Worm (Caenorhabditis elegans) whole organism, L4/young adult: Measurements from ENCODE around the gene mdt-30.
A peak's percentile ranks its signal among the peaks of the same experiment; 100 is the strongest.

Experiments
- W03F9.2 ChIP-seq: fragments of 150-350 bp; optimal IDR thresholded peaks from 2 replicates; lab custom pipeline; 2014; ENCODE audit warnings: missing biosample characterization, missing genetic modification characterization
- dao-5 ChIP-seq: sonication (generic microtip); optimal IDR thresholded peaks from 2 replicates; lab custom pipeline; 2016; ENCODE audit warnings: missing genotype, missing genetic modification characterization, moderate library complexity, missing compliant biosample characterization
- him-1 ChIP-seq: sonication (generic microtip); optimal IDR thresholded peaks from 2 replicates; lab custom pipeline; 2016; ENCODE audit warnings: missing genotype, missing genetic modification reagents, missing genetic modification characterization, missing compliant biosample characterization

mdt-30 gene

ce11 chrIII:8042775-8043174 lies 14.9 kb upstream of the mdt-30 start, which contains the start of gene K12H4.6:
Gene K12H4.6 (minus strand): TSS chrIII:8042875.
- TF ChIP-seq W03F9.2 (tag; lab: Kevin White, UChicago) = no peak
- TF ChIP-seq him-1 (tag; lab: Kevin White, UChicago) = no peak
- no peak for TF ChIP-seq dao-5 (tag; lab: Kevin White, UChicago)

- TF ChIP-seq W03F9.2 (tag; lab: Kevin White, UChicago) = no peak
- TF ChIP-seq dao-5 (tag; lab: Kevin White, UChicago) = no peak
- no peak for TF ChIP-seq him-1 (tag; lab: Kevin White, UChicago)
Observed at ce11 chrIII:8037941-8038340, 10.1 kb upstream of the mdt-30 start, which contains the start of gene dpf-6. Gene dpf-6 (plus strand): TSS chrIII:8038241.

- TF ChIP-seq W03F9.2 (tag; lab: Kevin White, UChicago) (no peak), dao-5 (tag; lab: Kevin White, UChicago) (no peak), him-1 (tag; lab: Kevin White, UChicago) (no peak)
Observed at ce11 chrIII:8036497-8036896, 8.7 kb upstream of the mdt-30 start.

ce11 chrIII:8036050-8036449 lies 8.2 kb upstream of the mdt-30 start:
- TF ChIP-seq him-1 (tag; lab: Kevin White, UChicago) (no peak), dao-5 (tag; lab: Kevin White, UChicago) (no peak), W03F9.2 (tag; lab: Kevin White, UChicago) (no peak)

ce11 chrIII:8033534-8033933 lies 5.7 kb upstream of the mdt-30 start, which contains the start of gene F44B9.10:
Gene F44B9.10 (minus strand): TSS chrIII:8033634.
- TF ChIP-seq him-1 (tag; lab: Kevin White, UChicago) (no peak), dao-5 (tag; lab: Kevin White, UChicago) (no peak), W03F9.2 (tag; lab: Kevin White, UChicago) (no peak)

ce11 chrIII:8030963-8031362 lies 3.1 kb upstream of the mdt-30 start, which contains the start of gene F44B9.9:
Gene F44B9.9 (minus strand): TSS chrIII:8031063.
- TF ChIP-seq him-1 (tag; lab: Kevin White, UChicago) (no peak), dao-5 (tag; lab: Kevin White, UChicago) (no peak), W03F9.2 (tag; lab: Kevin White, UChicago) (no peak)

ce11 chrIII:8029487-8029886 lies 1.6 kb upstream of the mdt-30 start, which contains the start of gene F44B9.8:
Gene F44B9.8 (minus strand): TSS chrIII:8029649.
- peak; percentile 29 for TF ChIP-seq W03F9.2 (tag; lab: Kevin White, UChicago)
- no peak for TF ChIP-seq dao-5 (tag; lab: Kevin White, UChicago)
- TF ChIP-seq him-1 (tag; lab: Kevin White, UChicago) = no peak

ce11 chrIII:8022077-8022476 lies 5.8 kb downstream of the mdt-30 start, which contains the start of gene F44B9.2:
Gene F44B9.2 (plus strand): TSS chrIII:8022463.
- TF ChIP-seq W03F9.2 (tag; lab: Kevin White, UChicago) = no peak
- TF ChIP-seq him-1 (tag; lab: Kevin White, UChicago) = no peak
- TF ChIP-seq dao-5 (tag; lab: Kevin White, UChicago) = no peak

- peak; percentile 72 for TF ChIP-seq W03F9.2 (tag; lab: Kevin White, UChicago)
- TF ChIP-seq dao-5 (tag; lab: Kevin White, UChicago) = no peak
Observed at ce11 chrIII:8020823-8021332, 7.0 kb downstream of the mdt-30 start, which contains the start of gene lin-36. Gene lin-36 (minus strand): TSS chrIII:8020873.

ce11 chrIII:8017053-8017452 lies 10.8 kb downstream of the mdt-30 start:
- TF ChIP-seq him-1 (tag; lab: Kevin White, UChicago) (no peak), W03F9.2 (tag; lab: Kevin White, UChicago) (no peak), dao-5 (tag; lab: Kevin White, UChicago) (no peak)

- TF ChIP-seq W03F9.2 (tag; lab: Kevin White, UChicago) (no peak), dao-5 (tag; lab: Kevin White, UChicago) (no peak), him-1 (tag; lab: Kevin White, UChicago) (no peak)
Observed at ce11 chrIII:8016438-8016837, 11.4 kb downstream of the mdt-30 start, which contains the start of gene F44B9.5. Gene F44B9.5 (minus strand): TSS chrIII:8016538.

- TF ChIP-seq W03F9.2 (tag; lab: Kevin White, UChicago) = no peak
- no peak for TF ChIP-seq dao-5 (tag; lab: Kevin White, UChicago)
- TF ChIP-seq him-1 (tag; lab: Kevin White, UChicago) = no peak
Observed at ce11 chrIII:8013582-8013981, 14.3 kb downstream of the mdt-30 start.

ce11 chrIII:8010260-8010822 lies 17.5 kb downstream of the mdt-30 start, which contains the start of gene cit-1.2:
Gene cit-1.2 (plus strand): TSS chrIII:8010772.
- TF ChIP-seq him-1 (tag; lab: Kevin White, UChicago) (no peak), dao-5 (tag; lab: Kevin White, UChicago) (no peak), W03F9.2 (tag; lab: Kevin White, UChicago) (no peak)
